Fruit fly (Drosophila melanogaster) whole organism, embryonic: Measurements from ENCODE around the gene alpha-Man-IIb.
A peak's percentile ranks its signal among the peaks of the same experiment; 100 is the strongest.

Source experiments
- CG10209 ChIP-seq: fragments of 200-800 bp; sonication (Bioruptor generic); optimal IDR thresholded peaks from 3 replicates; lab custom pipeline; 2017; ENCODE audit warnings: missing biosample characterization, mild to moderate bottlenecking, missing genetic modification characterization, missing genetic modification reagents
- CG10431 ChIP-seq: fragments of 200-800 bp; sonication (Bioruptor generic); optimal IDR thresholded peaks from 3 replicates; lab custom pipeline; 2018; ENCODE audit warnings: missing biosample characterization, mild to moderate bottlenecking, missing genetic modification characterization
- CG11085 ChIP-seq: fragments of 200-800 bp; sonication (Bioruptor generic); IDR thresholded peaks from 2 replicates; pipeline ENCODE4 v1.3.6; 2022; ENCODE audit warnings: missing biosample characterization, missing genetic modification characterization
- CG11696 ChIP-seq: fragments of 200-800 bp; sonication (Bioruptor generic); IDR thresholded peaks from 2 replicates; pipeline ENCODE4 v1.3.6; 2022; ENCODE audit warnings: missing biosample characterization, missing genetic modification characterization
- CG12071 ChIP-seq: fragments of 200-800 bp; sonication (Bioruptor generic); optimal IDR thresholded peaks from 3 replicates; lab custom pipeline; 2018; ENCODE audit warnings: missing biosample characterization, mild to moderate bottlenecking, missing genetic modification characterization
- CG12299 ChIP-seq: fragments of 200-800 bp; sonication (Bioruptor generic); optimal IDR thresholded peaks from 2 replicates; lab custom pipeline; 2018; ENCODE audit warnings: missing biosample characterization, mild to moderate bottlenecking, missing genetic modification characterization
- CG1233 ChIP-seq: fragments of 200-800 bp; sonication (Bioruptor generic); optimal IDR thresholded peaks from 4 replicates; lab custom pipeline; 2018; ENCODE audit warnings: missing biosample characterization, mild to moderate bottlenecking, missing genetic modification characterization
- CG17612 ChIP-seq: fragments of 200-800 bp; sonication (Bioruptor generic); IDR thresholded peaks from 2 replicates; pipeline ENCODE4 v1.3.6; 2022; ENCODE audit warnings: missing biosample characterization, missing genetic modification characterization
- CG18764 ChIP-seq: fragments of 200-800 bp; sonication (Bioruptor generic); optimal IDR thresholded peaks from 3 replicates; lab custom pipeline; 2016; ENCODE audit warnings: missing biosample characterization, missing genetic modification characterization
- CG2116 ChIP-seq: fragments of 200-800 bp; sonication (Bioruptor generic); optimal IDR thresholded peaks from 3 replicates; lab custom pipeline; 2018; ENCODE audit warnings: missing biosample characterization, mild to moderate bottlenecking, missing genetic modification characterization
- CG4617 ChIP-seq: fragments of 200-800 bp; sonication (Bioruptor generic); optimal IDR thresholded peaks from 3 replicates; lab custom pipeline; 2016; ENCODE audit warnings: missing biosample characterization, missing genetic modification characterization, borderline replicate concordance
- CG6175 ChIP-seq: fragments of 200-800 bp; sonication (Bioruptor generic); IDR thresholded peaks from 3 replicates; pipeline ENCODE4 v1.3.6; 2022; ENCODE audit warnings: missing biosample characterization, missing genetic modification characterization
- CG7357 ChIP-seq: fragments of 200-800 bp; sonication (Bioruptor generic); IDR thresholded peaks from 3 replicates; pipeline ENCODE4 v1.3.6; 2022; ENCODE audit warnings: missing biosample characterization, missing genetic modification characterization
- CG9215 ChIP-seq: fragments of 200-800 bp; sonication (Bioruptor generic); IDR thresholded peaks from 2 replicates; pipeline ENCODE4 v1.3.6; 2022; ENCODE audit warnings: missing biosample characterization, missing genetic modification characterization
- CG9727 ChIP-seq: fragments of 200-800 bp; sonication (Bioruptor generic); optimal IDR thresholded peaks from 3 replicates; lab custom pipeline; 2017; ENCODE audit warnings: missing biosample characterization, mild to moderate bottlenecking, missing genetic modification characterization
- Dll ChIP-seq: fragments of 200-800 bp; sonication (Bioruptor generic); IDR thresholded peaks from 4 replicates; pipeline ENCODE4 v1.3.6; 2022; ENCODE audit warnings: missing biosample characterization, missing genetic modification characterization; ENCODE audit not compliant: partially characterized antibody
- Dp ChIP-seq: fragments of 200-800 bp; sonication (Bioruptor generic); optimal IDR thresholded peaks from 2 replicates; lab custom pipeline; 2018; ENCODE audit warnings: missing biosample characterization, mild to moderate bottlenecking, missing genetic modification characterization, moderate library complexity
- Dref ChIP-seq: fragments of 200-800 bp; sonication (Bioruptor generic); IDR thresholded peaks from 2 replicates; pipeline ENCODE4 v1.3.6; 2022; ENCODE audit warnings: missing biosample characterization, missing genetic modification characterization
- E2f2 ChIP-seq: fragments of 200-800 bp; sonication (Bioruptor generic); IDR thresholded peaks from 2 replicates; pipeline ENCODE4 v1.3.6; 2022; ENCODE audit warnings: missing biosample characterization, missing genetic modification characterization
- Eip74EF ChIP-seq, 2 experiments: fragments of 200-800 bp in 1 of 2; fragments of >200 bp in 1 of 2; sonication (Bioruptor generic) in 1 of 2; optimal IDR thresholded peaks; 2 replicates each; lab custom pipeline; 2017 to 2019; ENCODE audit warnings: missing biosample characterization in 2 of 2, missing genetic modification characterization in 2 of 2, mild to moderate bottlenecking in 1 of 2, moderate library complexity in 1 of 2
- Fer2 ChIP-seq: fragments of 200-800 bp; sonication (Bioruptor generic); optimal IDR thresholded peaks from 2 replicates; lab custom pipeline; 2018; ENCODE audit warnings: missing biosample characterization, mild to moderate bottlenecking, missing genetic modification characterization, moderate library complexity
- HLH4C ChIP-seq: fragments of 200-800 bp; sonication (Bioruptor generic); IDR thresholded peaks from 3 replicates; pipeline ENCODE4 v1.3.6; 2022; ENCODE audit warnings: missing biosample characterization, missing genetic modification characterization; ENCODE audit not compliant: partially characterized antibody
- HLHmδ ChIP-seq: fragments of 200-800 bp; sonication (Bioruptor generic); optimal IDR thresholded peaks from 2 replicates; lab custom pipeline; 2018; ENCODE audit warnings: missing biosample characterization, mild to moderate bottlenecking, missing genetic modification characterization, moderate library complexity
- HmgZ ChIP-seq: fragments of 200-800 bp; sonication (Bioruptor generic); optimal IDR thresholded peaks from 2 replicates; lab custom pipeline; 2018; ENCODE audit warnings: missing biosample characterization, mild to moderate bottlenecking, missing genetic modification characterization
- MBD-R2 ChIP-seq: fragments of 200-800 bp; sonication (Bioruptor generic); IDR thresholded peaks from 2 replicates; pipeline ENCODE4 v1.3.6; 2022; ENCODE audit warnings: missing biosample characterization, missing genetic modification characterization
- MESR4 ChIP-seq: fragments of 200-800 bp; sonication (Bioruptor generic); optimal IDR thresholded peaks from 2 replicates; lab custom pipeline; 2018; ENCODE audit warnings: missing biosample characterization, mild to moderate bottlenecking, missing genetic modification characterization, moderate library complexity
- Med ChIP-seq: fragments of 200-800 bp; sonication (Bioruptor generic); peaks from one replicate; lab custom pipeline; 2016; ENCODE audit warnings: missing biosample characterization, missing genetic modification characterization, mild to moderate bottlenecking, inconsistent platforms, moderate library complexity
- Mes4 ChIP-seq: fragments of 200-800 bp; sonication (Bioruptor generic); optimal IDR thresholded peaks from 2 replicates; lab custom pipeline; 2016; ENCODE audit warnings: missing biosample characterization, missing genetic modification characterization
- Myb ChIP-seq: fragments of 200-800 bp; sonication (Bioruptor generic); optimal IDR thresholded peaks from 2 replicates; lab custom pipeline; 2016; ENCODE audit warnings: missing biosample characterization, missing genetic modification characterization
- NFAT ChIP-seq: fragments of 200-800 bp; sonication (Bioruptor generic); IDR thresholded peaks from 2 replicates; pipeline ENCODE4 v1.3.6; 2022; ENCODE audit warnings: missing biosample characterization, missing genetic modification characterization
- Opbp ChIP-seq: fragments of 200-800 bp; sonication (Bioruptor generic); IDR thresholded peaks from 3 replicates; pipeline ENCODE4 v1.3.6; 2022; ENCODE audit warnings: missing biosample characterization, missing genetic modification characterization; ENCODE audit not compliant: partially characterized antibody
- Scr ChIP-seq: fragments of 200-800 bp; sonication (Bioruptor generic); IDR thresholded peaks from 2 replicates; pipeline ENCODE4 v1.3.6; 2022; ENCODE audit warnings: missing biosample characterization, missing genetic modification characterization; ENCODE audit not compliant: partially characterized antibody
- amos ChIP-seq: fragments of 200-800 bp; sonication (Bioruptor generic); IDR thresholded peaks from 2 replicates; pipeline ENCODE4 v1.3.6; 2022; ENCODE audit warnings: missing biosample characterization, missing genetic modification characterization; ENCODE audit not compliant: partially characterized antibody
- cad ChIP-seq: fragments of >200 bp; optimal IDR thresholded peaks from 2 replicates; lab custom pipeline; 2017; ENCODE audit warnings: missing biosample characterization, missing genetic modification characterization
- cas ChIP-seq: fragments of 200-800 bp; sonication (Bioruptor generic); IDR thresholded peaks from 2 replicates; pipeline ENCODE4 v1.3.6; 2022; ENCODE audit warnings: missing biosample characterization, missing genetic modification characterization
- inv ChIP-seq: fragments of 200-800 bp; sonication (Bioruptor generic); IDR thresholded peaks from 2 replicates; pipeline ENCODE4 v1.3.6; 2022; ENCODE audit warnings: missing biosample characterization, missing genetic modification characterization; ENCODE audit not compliant: partially characterized antibody
- jing ChIP-seq: fragments of 200-800 bp; sonication (Bioruptor generic); optimal IDR thresholded peaks from 2 replicates; lab custom pipeline; 2018; ENCODE audit warnings: missing biosample characterization, mild to moderate bottlenecking, missing genetic modification characterization
- lbe ChIP-seq: fragments of 200-800 bp; sonication (Bioruptor generic); optimal IDR thresholded peaks from 2 replicates; lab custom pipeline; 2016; ENCODE audit warnings: missing biosample characterization, mild to moderate bottlenecking, missing genetic modification characterization
- prd ChIP-seq, 3 experiments: fragments of >200 bp in 2 of 3; fragments of 200-800 bp in 1 of 3; sonication (Bioruptor generic) in 1 of 3; optimal IDR thresholded peaks in 2 of 3; IDR thresholded peaks in 1 of 3; 2 replicates in 2 of 3; 3 replicates in 1 of 3; pipeline versions ENCODE4 v1.3.6 to Lab custom; 2017 to 2022; ENCODE audit warnings: missing biosample characterization in 1 of 3, missing genetic modification characterization in 1 of 3
- psq ChIP-seq: fragments of 200-800 bp; sonication (Bioruptor generic); optimal IDR thresholded peaks from 2 replicates; lab custom pipeline; 2017; ENCODE audit warnings: missing biosample characterization, missing genetic modification characterization
- ro ChIP-seq: fragments of 200-800 bp; sonication (Bioruptor generic); IDR thresholded peaks from 2 replicates; pipeline ENCODE4 v1.3.6; 2022; ENCODE audit warnings: missing biosample characterization, missing genetic modification characterization
- sc ChIP-seq, 3 experiments: fragments of >200 bp in 2 of 3; fragments of 200-800 bp in 1 of 3; sonication (Bioruptor generic) in 1 of 3; optimal IDR thresholded peaks; 2 replicates in 2 of 3; 3 replicates in 1 of 3; lab custom pipeline; 2017; ENCODE audit warnings: mild to moderate bottlenecking in 1 of 3, missing biosample characterization in 1 of 3, missing genetic modification characterization in 1 of 3, missing genetic modification reagents in 1 of 3
- so ChIP-seq: fragments of 200-800 bp; sonication (Bioruptor generic); IDR thresholded peaks from 3 replicates; pipeline ENCODE4 v1.3.6; 2022; ENCODE audit warnings: missing biosample characterization, missing genetic modification characterization
- tio ChIP-seq: fragments of 200-800 bp; sonication (Bioruptor generic); optimal IDR thresholded peaks from 2 replicates; lab custom pipeline; 2017; ENCODE audit warnings: missing biosample characterization, missing genetic modification characterization, inconsistent platforms
- tll ChIP-seq, 2 experiments: fragments of 200-800 bp in 1 of 2; fragments of >200 bp in 1 of 2; sonication (Bioruptor generic) in 1 of 2; optimal IDR thresholded peaks; 2 replicates each; lab custom pipeline; 2017 to 2019; ENCODE audit warnings: missing biosample characterization in 2 of 2, missing genetic modification characterization in 2 of 2, mild to moderate bottlenecking in 1 of 2, moderate library complexity in 1 of 2
- z ChIP-seq: fragments of 200-800 bp; sonication (Bioruptor generic); IDR thresholded peaks from 3 replicates; pipeline ENCODE4 v1.3.6; 2022; ENCODE audit warnings: missing biosample characterization, missing genetic modification characterization

The alpha-Man-IIb gene

dm6 chr3R:15832525-15832924 is 28.5 kb downstream of the alpha-Man-IIb start, which contains the start of gene rec (continued):
- TF ChIP-seq CG17612 (GFP tag; lab: Robert Waterston, UW) (no peak), CG2116 (peak; percentile 26), CG6175 (GFP tag; lab: Robert Waterston, UW) (no peak), psq (GFP tag; lab: Kevin White, UChicago) (no peak), Med (GFP tag; lab: Kevin White, UChicago) (peak; percentile 66), z (GFP tag; lab: Robert Waterston, UW) (no peak), CG11085 (GFP tag; lab: Robert Waterston, UW) (no peak), HLH4C (GFP tag; lab: Robert Waterston, UW) (peak; percentile 57; the same call in 2 of the 3 replicates), Fer2 (tag; lab: Kevin White, UChicago) (no peak), amos (GFP tag; lab: Robert Waterston, UW) (peak; percentile 43), CG18764 (GFP tag; lab: Kevin White, UChicago) (no peak), Dref (GFP tag; lab: Robert Waterston, UW) (peak; percentile 52), CG7357 (GFP tag; lab: Robert Waterston, UW) (no peak), jing (GFP tag; lab: Kevin White, UChicago) (no peak), Scr (GFP tag; lab: Robert Waterston, UW) (peak; percentile 64), E2f2 (GFP tag; lab: Robert Waterston, UW) (peak; percentile 70), CG11696 (GFP tag; lab: Robert Waterston, UW) (no peak), CG9215 (no peak), Dp (peak; percentile 54)

dm6 chr3R:15833332-15833731 is 29.3 kb downstream of the alpha-Man-IIb start, which contains the start of gene CG43318:
Gene CG43318, minus strand, starts transcription at chr3R:15833432.
- TF ChIP-seq inv (GFP tag; lab: Robert Waterston, UW) (no peak), lbe (no peak), Eip74EF (GFP tag; optimal IDR thresholded peaks at IDR 0.05; lab: Kevin White, UChicago) (no peak), CG10431 (GFP tag; lab: Kevin White, UChicago) (no peak), cas (GFP tag; lab: Robert Waterston, UW) (no peak), cad (GFP tag; lab: Kevin White, UChicago) (no peak), tll (GFP tag; optimal IDR thresholded peaks at IDR 0.05; lab: Kevin White, UChicago) (no peak), CG12071 (GFP tag; lab: Kevin White, UChicago) (no peak), ro (GFP tag; lab: Robert Waterston, UW) (no peak), NFAT (GFP tag; lab: Robert Waterston, UW) (no peak), so (GFP tag; lab: Robert Waterston, UW) (no peak), tio (GFP tag; lab: Kevin White, UChicago) (no peak)

- TF ChIP-seq Opbp (GFP tag; lab: Robert Waterston, UW), result 0 out of 3 replicates have a peak, but pooled peaks have one; percentile 40
- TF ChIP-seq CG10209 (GFP tag; lab: Kevin White, UChicago), result no peak
- TF ChIP-seq Dll (GFP tag; lab: Robert Waterston, UW), result peak; percentile 50; the same call in 2 of the 4 replicates
- no peak for TF ChIP-seq Mes4 (GFP tag; lab: Kevin White, UChicago)
- TF ChIP-seq MBD-R2 (GFP tag; lab: Robert Waterston, UW), result peak; percentile 51
- no peak for TF ChIP-seq prd (optimal IDR thresholded peaks at IDR 0.05; lab: Kevin White, UChicago)
- TF ChIP-seq prd (GFP tag; IDR thresholded peaks at IDR 0.05; lab: Robert Waterston, UW), result 0 out of 3 replicates have a peak, but pooled peaks have one; percentile 22
- peak; percentile 56 for TF ChIP-seq CG4617 (GFP tag; lab: Kevin White, UChicago)
- peak; percentile 48 for TF ChIP-seq MESR4 (GFP tag; lab: Kevin White, UChicago)
- no peak for TF ChIP-seq sc (optimal IDR thresholded peaks at IDR 0.05; lab: Kevin White, UChicago)
- no peak for TF ChIP-seq sc (GFP tag; optimal IDR thresholded peaks at IDR 0.05; lab: Kevin White, UChicago)
- TF ChIP-seq HLHmδ (GFP tag; lab: Kevin White, UChicago), result no peak
- TF ChIP-seq HmgZ (tag; lab: Kevin White, UChicago), result no peak
- no peak for TF ChIP-seq CG12299 (tag; lab: Kevin White, UChicago)
- TF ChIP-seq Myb (GFP tag; lab: Kevin White, UChicago), result peak; percentile 29
- TF ChIP-seq CG9727 (GFP tag; lab: Kevin White, UChicago), result no peak
- TF ChIP-seq CG1233 (GFP tag; lab: Kevin White, UChicago), result no peak
Measured at dm6 chr3R:15834375-15835031, 30.5 kb downstream of the alpha-Man-IIb start, which contains the start of the genes CG43317 and Arpc3A. Gene CG43317, minus strand, starts transcription at chr3R:15834425. Gene Arpc3A, plus strand, starts transcription at chr3R:15834648.
